Worm (Caenorhabditis elegans) whole organism, mixed stage, embryonic: Measurements from ENCODE around the gene F58E6.8.

Source experiments
- mep-1 ChIP-seq: fragments of 150-350 bp; optimal IDR thresholded peaks from 2 replicates; lab custom pipeline; 2017; ENCODE audit warnings: missing biosample characterization, missing genetic modification reagents, missing genetic modification characterization, inconsistent platforms
- snpc-4 ChIP-seq: fragments of 150-350 bp; optimal IDR thresholded peaks from 2 replicates; lab custom pipeline; 2014; ENCODE audit warnings: missing biosample characterization, missing genetic modification characterization

ce11 chrV:9764552-9764951 lies 8.9 kb upstream of the F58E6.8 start:
- no peak for TF ChIP-seq snpc-4
- no peak for TF ChIP-seq mep-1
